Worm (Caenorhabditis elegans) whole organism, L2 larva: ENCODE measurements around the gene bgnt-1.5.

Experiments used
- R02D3.7 ChIP-seq: fragments of 150-350 bp; optimal IDR thresholded peaks from 2 replicates; lab custom pipeline; 2014; ENCODE audit warnings: missing biosample characterization, missing genetic modification characterization
- egl-27 ChIP-seq: sonication (generic microtip); optimal IDR thresholded peaks from 3 replicates; lab custom pipeline; 2017; ENCODE audit warnings: missing biosample characterization, missing genetic modification reagents, missing genetic modification characterization
- elt-1 ChIP-seq: fragments of 150-350 bp; optimal IDR thresholded peaks from 2 replicates; lab custom pipeline; 2014; ENCODE audit warnings: missing biosample characterization, missing genetic modification characterization
- fos-1 ChIP-seq: fragments of 150-350 bp; optimal IDR thresholded peaks from 2 replicates; lab custom pipeline; 2014; ENCODE audit warnings: missing biosample characterization, missing genetic modification characterization
- lsy-2 ChIP-seq, 2 experiments: fragments of 150-350 bp in 1 of 2; sonication (generic microtip) in 1 of 2; optimal IDR thresholded peaks; 2 replicates each; lab custom pipeline; 2014 to 2017; ENCODE audit warnings: missing biosample characterization in 2 of 2, missing genetic modification characterization in 2 of 2
- mdl-1 ChIP-seq, 2 experiments: fragments of 150-350 bp in 1 of 2; sonication (generic microtip) in 1 of 2; optimal IDR thresholded peaks; 2 replicates each; lab custom pipeline; 2017; ENCODE audit warnings: missing biosample characterization in 2 of 2, missing genetic modification characterization in 2 of 2
- nhr-10 ChIP-seq: sonication (generic microtip); optimal IDR thresholded peaks from 2 replicates; lab custom pipeline; 2017; ENCODE audit warnings: missing biosample characterization, missing genetic modification characterization
- nhr-237 ChIP-seq: fragments of 150-350 bp; optimal IDR thresholded peaks from 2 replicates; lab custom pipeline; 2014; ENCODE audit warnings: missing biosample characterization, missing genetic modification characterization
- nhr-25 ChIP-seq: fragments of 150-350 bp; sonication (generic microtip); optimal IDR thresholded peaks from 3 replicates; lab custom pipeline; 2014; ENCODE audit warnings: missing biosample characterization, missing genetic modification characterization
- nhr-77 ChIP-seq: fragments of 150-350 bp; optimal IDR thresholded peaks from 2 replicates; lab custom pipeline; 2014; ENCODE audit warnings: missing biosample characterization, missing genetic modification characterization
- skn-1 ChIP-seq: sonication (generic microtip); optimal IDR thresholded peaks from 2 replicates; lab custom pipeline; 2017; ENCODE audit warnings: missing biosample characterization, missing genetic modification characterization
- snpc-4 ChIP-seq: fragments of 150-350 bp; optimal IDR thresholded peaks from 2 replicates; lab custom pipeline; 2014; ENCODE audit warnings: missing biosample characterization, missing genetic modification characterization
- unc-62 ChIP-seq: fragments of 150-350 bp; optimal IDR thresholded peaks from 2 replicates; lab custom pipeline; 2014; ENCODE audit warnings: missing biosample characterization, missing genetic modification reagents, missing genetic modification characterization

DNA sequence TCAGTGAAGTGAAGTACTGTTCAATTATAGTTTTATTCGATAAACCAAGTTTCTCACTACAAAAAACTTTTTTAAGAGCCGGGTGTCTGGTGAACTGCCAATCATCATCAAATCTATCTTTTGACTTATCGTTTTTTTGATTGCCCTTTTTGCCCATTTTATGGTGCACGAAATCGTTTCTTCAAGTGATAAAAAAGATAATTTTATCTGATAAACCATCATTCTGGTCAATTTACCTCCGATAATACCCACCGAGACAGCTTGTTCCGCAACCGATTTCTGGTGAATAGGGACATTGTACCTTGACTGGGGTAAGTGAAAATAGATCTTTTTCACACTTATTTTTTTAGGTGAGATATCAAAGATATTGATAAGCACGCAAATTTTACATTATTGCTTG is 25.4 kb upstream of the bgnt-1.5 start, which contains the start of gene K08H2.10:
- TF ChIP-seq nhr-77 (tag; lab: Kevin White, UChicago) (no peak), mdl-1 (tag; optimal IDR thresholded peaks at IDR 0.05; lab: Kevin White, UChicago) (no peak), egl-27 (tag; lab: Kevin White, UChicago) (no peak), lsy-2 (tag; optimal IDR thresholded peaks at IDR 0.05; lab: Kevin White, UChicago) (no peak), nhr-237 (tag; lab: Kevin White, UChicago) (no peak), unc-62 (no peak), nhr-25 (no peak), nhr-10 (tag; lab: Kevin White, UChicago) (no peak), fos-1 (peak; percentile 67), snpc-4 (tag; lab: Kevin White, UChicago) (no peak), R02D3.7 (tag; lab: Kevin White, UChicago) (no peak), elt-1 (tag; lab: Kevin White, UChicago) (no peak), skn-1 (no peak)
